Worm (Caenorhabditis elegans): ENCODE data around the gene ins-14.

Gene ins-14

DNA sequence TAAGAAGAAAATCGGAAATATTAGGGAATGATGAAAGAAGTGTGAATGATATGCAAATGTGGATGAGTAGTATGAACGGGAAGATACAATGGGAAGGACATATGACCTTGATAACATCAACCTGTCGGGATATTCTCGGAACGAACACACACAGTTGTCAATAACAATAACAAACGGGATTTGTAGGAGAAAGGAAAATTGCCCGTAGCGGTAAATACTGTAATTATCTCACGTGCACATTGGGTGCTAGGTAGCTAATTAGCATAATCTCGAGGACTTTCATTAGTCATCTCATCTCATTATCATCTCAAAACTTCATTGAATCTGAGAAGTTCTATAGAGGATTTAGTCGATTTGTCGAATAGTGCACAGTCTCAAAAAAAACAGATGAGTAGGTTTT is 32.6 kb downstream of the ins-14 start:
- TF ChIP-seq aha-1 (tag): peak; percentile 45
- no peak for TF ChIP-seq lin-15B (tag; optimal IDR thresholded peaks at IDR 0.05)

DNA sequence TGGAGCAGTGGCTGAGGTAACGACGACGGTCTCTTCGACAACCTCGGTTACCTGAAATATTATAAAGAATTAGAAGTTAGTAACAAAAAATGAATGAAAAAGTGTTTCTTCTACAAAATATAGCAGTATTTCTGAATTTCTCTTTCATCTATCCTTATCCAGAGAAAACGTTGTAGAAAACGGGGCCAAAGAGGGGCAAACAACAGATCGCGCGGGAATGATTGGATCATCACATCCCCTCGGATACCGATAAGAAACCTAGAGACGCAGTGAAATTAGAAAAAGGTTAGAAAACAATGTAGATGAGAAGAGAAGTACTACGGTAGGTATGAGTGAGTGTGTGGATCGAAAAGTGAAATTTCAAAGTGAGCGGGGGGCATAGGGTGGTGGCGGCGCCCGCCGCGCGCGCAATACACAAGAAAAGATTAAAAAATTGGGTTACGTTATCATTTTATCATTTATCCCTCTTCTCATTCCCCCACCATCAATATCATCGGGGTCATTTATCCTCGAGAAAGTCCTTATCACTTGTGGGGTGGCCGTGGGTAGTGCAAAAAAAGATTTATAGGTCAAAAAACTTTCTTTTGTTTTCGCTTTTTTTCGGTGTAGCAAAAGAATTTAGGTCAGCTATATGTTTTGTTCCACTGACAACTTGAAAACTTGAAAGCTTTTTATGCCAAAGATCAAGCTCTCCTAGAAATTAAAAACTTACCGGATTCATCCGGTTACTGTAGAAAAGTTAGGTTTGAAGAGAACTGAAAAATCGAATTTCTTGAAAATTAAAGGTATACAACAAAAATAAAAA is 33.2 kb downstream of the ins-14 start, which contains the start of the genes dpy-10 and T14B4.19:
Gene dpy-10, minus strand, starts transcription at position 51 of the 805 bp plus-strand sequence.
Gene T14B4.19, minus strand, starts transcription at position 755 of the 805 bp plus-strand sequence.
- no peak for TF ChIP-seq F37D6.2 (tag; optimal IDR thresholded peaks at IDR 0.05)
- TF ChIP-seq nhr-76 (tag; optimal IDR thresholded peaks at IDR 0.05): no peak
- no peak for TF ChIP-seq mep-1 (tag; optimal IDR thresholded peaks at IDR 0.05)
- TF ChIP-seq lin-39 (tag; optimal IDR thresholded peaks at IDR 0.05): no peak
- TF ChIP-seq pqm-1 (tag; optimal IDR thresholded peaks at IDR 0.05): no peak
- TF ChIP-seq daf-16 (GFP tag; optimal IDR thresholded peaks at IDR 0.05): no peak
- no peak for TF ChIP-seq daf-16 (tag; optimal IDR thresholded peaks at IDR 0.05)
- no peak for TF ChIP-seq unc-130 (GFP tag; optimal IDR thresholded peaks at IDR 0.05)
- TF ChIP-seq zag-1 (tag; optimal IDR thresholded peaks at IDR 0.05): no peak
- no peak for TF ChIP-seq snpc-1.2 (GFP tag; IDR thresholded peaks at IDR 0.05)
- no peak for TF ChIP-seq egl-43 (GFP tag; IDR thresholded peaks at IDR 0.05)
- no peak for TF ChIP-seq ceh-28 (tag; optimal IDR thresholded peaks at IDR 0.05)
- no peak for TF ChIP-seq ces-1 (GFP tag; optimal IDR thresholded peaks at IDR 0.05)
- no peak for TF ChIP-seq ctbp-1 (GFP tag; IDR thresholded peaks at IDR 0.05)
- no peak for TF ChIP-seq F44E2.7 (GFP tag; IDR thresholded peaks at IDR 0.05)
- no peak for TF ChIP-seq rbr-2 (tag; optimal IDR thresholded peaks at IDR 0.05)
- peak; percentile 3 for TF ChIP-seq aha-1 (tag)
- TF ChIP-seq hlh-11 (tag; optimal IDR thresholded peaks at IDR 0.05): peak; percentile 61
- TF ChIP-seq hlh-30 (tag; optimal IDR thresholded peaks at IDR 0.05; ENCODE audit: insufficient read depth): peak; percentile 41
- peak in 1 of 2 experiments; percentile 37 for TF ChIP-seq lsy-2 (tag; optimal IDR thresholded peaks at IDR 0.05)
- no peak for TF ChIP-seq F26F4.8 (GFP tag; conservative IDR thresholded peaks at IDR 0.05)
- no peak for TF ChIP-seq nhr-41 (GFP tag; IDR thresholded peaks at IDR 0.05)
- no peak for TF ChIP-seq unc-39 (tag; optimal IDR thresholded peaks at IDR 0.05)
- no peak for TF ChIP-seq zip-2 (tag; optimal IDR thresholded peaks at IDR 0.05)
- peak in 1 of 2 experiments; percentile 27 for TF ChIP-seq mdl-1 (tag; optimal IDR thresholded peaks at IDR 0.05)
- no peak for TF ChIP-seq hif-1 (tag; optimal IDR thresholded peaks at IDR 0.05)
- TF ChIP-seq Y5F2A.4 (GFP tag; optimal IDR thresholded peaks at IDR 0.05): no peak
- TF ChIP-seq madf-5 (GFP tag; IDR thresholded peaks at IDR 0.05): no peak
- TF ChIP-seq gei-8 (GFP tag; optimal IDR thresholded peaks at IDR 0.05): no peak
- TF ChIP-seq D1046.2 (GFP tag; IDR thresholded peaks at IDR 0.05): no peak
- no peak for TF ChIP-seq hmg-1.1 (GFP tag; IDR thresholded peaks at IDR 0.05)
- no peak for TF ChIP-seq zfp-2 (tag; optimal IDR thresholded peaks at IDR 0.05)
- no peak for TF ChIP-seq saeg-2 (GFP tag; IDR thresholded peaks at IDR 0.05)
- TF ChIP-seq nhr-42 (GFP tag; IDR thresholded peaks at IDR 0.05): no peak
- no peak for TF ChIP-seq lin-15B (tag; optimal IDR thresholded peaks at IDR 0.05)
- TF ChIP-seq daf-8 (GFP tag; IDR thresholded peaks at IDR 0.05): no peak
- TF ChIP-seq unc-62 (GFP tag; optimal IDR thresholded peaks at IDR 0.05 in 1 of 2): no peak
- TF ChIP-seq unc-62 (tag; optimal IDR thresholded peaks at IDR 0.05): no peak
- TF ChIP-seq daf-12 (tag; optimal IDR thresholded peaks at IDR 0.05): no peak
- TF ChIP-seq ceh-44 (GFP tag; IDR thresholded peaks at IDR 0.05): no peak
- TF ChIP-seq nhr-237 (tag; optimal IDR thresholded peaks at IDR 0.05): no peak
- TF ChIP-seq dmd-8 (GFP tag; IDR thresholded peaks at IDR 0.05): no peak
- TF ChIP-seq spr-1 (tag; optimal IDR thresholded peaks at IDR 0.05): no peak
- no peak for TF ChIP-seq lin-13 (GFP tag; optimal IDR thresholded peaks at IDR 0.05)
- TF ChIP-seq aly-2 (tag; optimal IDR thresholded peaks at IDR 0.05): no peak
- TF ChIP-seq R02D3.7 (tag; optimal IDR thresholded peaks at IDR 0.05): no peak
- peak; percentile 44 for TF ChIP-seq nhr-28 (tag; optimal IDR thresholded peaks at IDR 0.05)
- TF ChIP-seq nhr-6 (tag; optimal IDR thresholded peaks at IDR 0.05): no peak
- no peak for TF ChIP-seq egl-27 (tag; optimal IDR thresholded peaks at IDR 0.05)
- peak; percentile 73 for TF ChIP-seq mxl-3 (GFP tag; optimal IDR thresholded peaks at IDR 0.05)
